Fruit fly (Drosophila melanogaster) whole organism, embryonic: Measurements from ENCODE around the gene Sec8.
A peak's percentile ranks its signal among the peaks of the same experiment; 100 is the strongest.

Source experiments
- CG10366 ChIP-seq: fragments of 200-800 bp; sonication (Bioruptor generic); IDR thresholded peaks from 2 replicates; pipeline ENCODE4 v1.3.6; 2022; ENCODE audit warnings: missing biosample characterization, missing genetic modification characterization
- CG10565 ChIP-seq: fragments of 200-800 bp; sonication (Bioruptor generic); optimal IDR thresholded peaks from 3 replicates; lab custom pipeline; 2016; ENCODE audit warnings: missing biosample characterization, mild to moderate bottlenecking, missing genetic modification characterization
- CG10979 ChIP-seq: fragments of 200-800 bp; sonication (Bioruptor generic); optimal IDR thresholded peaks from 2 replicates; lab custom pipeline; 2018; ENCODE audit warnings: missing biosample characterization, mild to moderate bottlenecking, missing genetic modification characterization, moderate library complexity
- CG11247 ChIP-seq: fragments of 200-800 bp; sonication (Bioruptor generic); IDR thresholded peaks from 2 replicates; pipeline ENCODE4 v1.3.6; 2022; ENCODE audit warnings: missing biosample characterization, missing genetic modification characterization
- CG12104 ChIP-seq: fragments of 200-800 bp; sonication (Bioruptor generic); optimal IDR thresholded peaks from 3 replicates; lab custom pipeline; 2016; ENCODE audit warnings: missing biosample characterization, missing genetic modification characterization
- CG12219 ChIP-seq: fragments of 200-800 bp; sonication (Bioruptor generic); optimal IDR thresholded peaks from 3 replicates; lab custom pipeline; 2018; ENCODE audit warnings: missing biosample characterization, mild to moderate bottlenecking, missing genetic modification characterization
- CG12744 ChIP-seq: fragments of 200-800 bp; sonication (Bioruptor generic); optimal IDR thresholded peaks from 2 replicates; lab custom pipeline; 2016; ENCODE audit warnings: missing biosample characterization, missing genetic modification characterization
- CG13287 ChIP-seq: fragments of 200-800 bp; sonication (Bioruptor generic); IDR thresholded peaks from 2 replicates; pipeline ENCODE4 v1.3.6; 2022; ENCODE audit warnings: missing biosample characterization, missing genetic modification characterization; ENCODE audit not compliant: partially characterized antibody
- CG14441 ChIP-seq: fragments of 200-800 bp; sonication (Bioruptor generic); IDR thresholded peaks from 2 replicates; pipeline ENCODE4 v1.3.6; 2022; ENCODE audit warnings: missing biosample characterization, missing genetic modification characterization
- CG14860 ChIP-seq: fragments of 200-800 bp; sonication (Bioruptor generic); IDR thresholded peaks from 3 replicates; pipeline ENCODE4 v1.3.6; 2022; ENCODE audit warnings: missing biosample characterization, missing genetic modification characterization; ENCODE audit not compliant: partially characterized antibody
- CG17612 ChIP-seq: fragments of 200-800 bp; sonication (Bioruptor generic); IDR thresholded peaks from 2 replicates; pipeline ENCODE4 v1.3.6; 2022; ENCODE audit warnings: missing biosample characterization, missing genetic modification characterization
- CG1792 ChIP-seq: fragments of 200-800 bp; sonication (Bioruptor generic); optimal IDR thresholded peaks from 2 replicates; lab custom pipeline; 2016; ENCODE audit warnings: missing biosample characterization, missing genetic modification characterization
- CG18011 ChIP-seq: fragments of 200-800 bp; sonication (Bioruptor generic); optimal IDR thresholded peaks from 2 replicates; lab custom pipeline; 2017; ENCODE audit warnings: missing biosample characterization, missing genetic modification characterization, mild to moderate bottlenecking, moderate library complexity, missing genotype
- CG2712 ChIP-seq: fragments of 200-800 bp; optimal IDR thresholded peaks from 3 replicates; lab custom pipeline; 2019; ENCODE audit warnings: missing biosample characterization, mild to moderate bottlenecking, missing genetic modification characterization, moderate library complexity
- CG30020 ChIP-seq: fragments of 200-800 bp; optimal IDR thresholded peaks from 2 replicates; lab custom pipeline; 2019; ENCODE audit warnings: missing biosample characterization, mild to moderate bottlenecking, missing genetic modification characterization, moderate library complexity
- CG32772 ChIP-seq: fragments of 200-800 bp; sonication (Bioruptor generic); IDR thresholded peaks from 2 replicates; pipeline ENCODE4 v1.3.6; 2022; ENCODE audit warnings: missing biosample characterization, missing genetic modification characterization
- CG4854 ChIP-seq: fragments of 200-800 bp; sonication (Bioruptor generic); optimal IDR thresholded peaks from 2 replicates; lab custom pipeline; 2016; ENCODE audit warnings: missing biosample characterization, missing genetic modification characterization, inconsistent platforms
- CG7556 ChIP-seq: fragments of 200-800 bp; sonication (Bioruptor generic); optimal IDR thresholded peaks from 2 replicates; lab custom pipeline; 2017; ENCODE audit warnings: missing biosample characterization, mild to moderate bottlenecking, missing genetic modification characterization
- CG7745 ChIP-seq: fragments of 200-800 bp; sonication (Bioruptor generic); optimal IDR thresholded peaks from 2 replicates; lab custom pipeline; 2018; ENCODE audit warnings: missing biosample characterization, mild to moderate bottlenecking, missing genetic modification characterization, moderate library complexity
- CG7928 ChIP-seq: fragments of 200-800 bp; sonication (Bioruptor generic); optimal IDR thresholded peaks from 2 replicates; lab custom pipeline; 2017; ENCODE audit warnings: missing biosample characterization, mild to moderate bottlenecking, missing genetic modification characterization
- CG9609 ChIP-seq: fragments of 200-800 bp; sonication (Bioruptor generic); optimal IDR thresholded peaks from 3 replicates; lab custom pipeline; 2016; ENCODE audit warnings: missing biosample characterization, missing genetic modification characterization
- CoRest ChIP-seq: fragments of 200-800 bp; sonication (Bioruptor generic); optimal IDR thresholded peaks from 3 replicates; lab custom pipeline; 2018; ENCODE audit warnings: missing biosample characterization, mild to moderate bottlenecking, missing genetic modification characterization, moderate library complexity
- D19A ChIP-seq: fragments of 200-800 bp; optimal IDR thresholded peaks from 3 replicates; lab custom pipeline; 2019; ENCODE audit warnings: missing biosample characterization, mild to moderate bottlenecking, missing genetic modification characterization, moderate library complexity
- D19B ChIP-seq: fragments of 200-800 bp; sonication (Bioruptor generic); optimal IDR thresholded peaks from 2 replicates; lab custom pipeline; 2017; ENCODE audit warnings: missing biosample characterization, mild to moderate bottlenecking, missing genetic modification characterization
- Drgx ChIP-seq: fragments of 200-800 bp; sonication (Bioruptor generic); IDR thresholded peaks from 2 replicates; pipeline ENCODE4 v1.3.6; 2022; ENCODE audit warnings: missing biosample characterization, missing genetic modification characterization
- E2f2 ChIP-seq: fragments of 200-800 bp; sonication (Bioruptor generic); IDR thresholded peaks from 2 replicates; pipeline ENCODE4 v1.3.6; 2022; ENCODE audit warnings: missing biosample characterization, missing genetic modification characterization
- Hr39 ChIP-seq: fragments of >200 bp; optimal IDR thresholded peaks from 2 replicates; lab custom pipeline; 2017
- Hr78 ChIP-seq, 2 experiments: fragments of 200-800 bp in 1 of 2; fragments of >200 bp in 1 of 2; sonication (Bioruptor generic) in 1 of 2; optimal IDR thresholded peaks; 2 replicates each; lab custom pipeline; 2017 to 2019; ENCODE audit warnings: missing biosample characterization in 2 of 2, missing genetic modification characterization in 2 of 2, mild to moderate bottlenecking in 1 of 2, moderate library complexity in 1 of 2
- NC2α ChIP-seq: fragments of 200-800 bp; sonication (Bioruptor generic); optimal IDR thresholded peaks from 2 replicates; lab custom pipeline; 2016; ENCODE audit warnings: missing biosample characterization, missing genetic modification characterization
- Nf-YA ChIP-seq: fragments of 200-800 bp; sonication (Bioruptor generic); IDR thresholded peaks from 2 replicates; pipeline ENCODE4 v1.3.6; 2022; ENCODE audit warnings: missing biosample characterization, missing genetic modification characterization
- Side ChIP-seq: fragments of 200-800 bp; sonication (Bioruptor generic); optimal IDR thresholded peaks from 2 replicates; lab custom pipeline; 2016; ENCODE audit warnings: missing biosample characterization, missing genetic modification characterization
- Sox102F ChIP-seq: fragments of 200-800 bp; sonication (Bioruptor generic); optimal IDR thresholded peaks from 2 replicates; lab custom pipeline; 2018; ENCODE audit warnings: missing biosample characterization, mild to moderate bottlenecking, missing genetic modification characterization, moderate library complexity
- aop ChIP-seq: fragments of 200-800 bp; sonication (Bioruptor generic); IDR thresholded peaks from 2 replicates; pipeline ENCODE4 v1.3.6; 2022; ENCODE audit warnings: missing biosample characterization, missing genetic modification characterization
- ara ChIP-seq: fragments of 200-800 bp; sonication (Bioruptor generic); IDR thresholded peaks from 2 replicates; pipeline ENCODE4 v1.3.6; 2022; ENCODE audit warnings: missing biosample characterization, missing genetic modification characterization
- crc ChIP-seq: fragments of 200-800 bp; sonication (Bioruptor generic); optimal IDR thresholded peaks from 2 replicates; lab custom pipeline; 2016; ENCODE audit warnings: missing biosample characterization, missing genetic modification characterization
- cwo ChIP-seq: fragments of 200-800 bp; sonication (Bioruptor generic); optimal IDR thresholded peaks from 3 replicates; lab custom pipeline; 2017; ENCODE audit warnings: missing biosample characterization, missing genetic modification characterization, mild to moderate bottlenecking, moderate library complexity, missing genetic modification reagents
- en ChIP-seq: fragments of 200-800 bp; sonication (Bioruptor generic); optimal IDR thresholded peaks from 2 replicates; lab custom pipeline; 2016; ENCODE audit warnings: missing biosample characterization, missing genetic modification characterization
- eve ChIP-seq, 2 experiments: fragments of >200 bp; optimal IDR thresholded peaks; 2 replicates each; lab custom pipeline; 2017; ENCODE audit warnings: missing biosample characterization in 2 of 2, missing genetic modification characterization in 2 of 2
- gcm2 ChIP-seq: fragments of 200-800 bp; sonication (Bioruptor generic); optimal IDR thresholded peaks from 2 replicates; lab custom pipeline; 2016; ENCODE audit warnings: missing biosample characterization, missing genetic modification characterization
- hth ChIP-seq: fragments of >200 bp; optimal IDR thresholded peaks from 2 replicates; lab custom pipeline; 2017; ENCODE audit warnings: inconsistent platforms
- jigr1 ChIP-seq: fragments of 200-800 bp; sonication (Bioruptor generic); IDR thresholded peaks from 3 replicates; pipeline ENCODE4 v1.3.6; 2022; ENCODE audit warnings: missing biosample characterization, missing genetic modification characterization
- jing ChIP-seq: fragments of 200-800 bp; sonication (Bioruptor generic); optimal IDR thresholded peaks from 2 replicates; lab custom pipeline; 2018; ENCODE audit warnings: missing biosample characterization, mild to moderate bottlenecking, missing genetic modification characterization
- ken ChIP-seq: fragments of 200-800 bp; sonication (Bioruptor generic); IDR thresholded peaks from 3 replicates; pipeline ENCODE4 v1.3.6; 2022; ENCODE audit warnings: missing biosample characterization, missing genetic modification characterization
- nmo ChIP-seq: fragments of 200-800 bp; sonication (Bioruptor generic); optimal IDR thresholded peaks from 2 replicates; lab custom pipeline; 2018; ENCODE audit warnings: missing biosample characterization, mild to moderate bottlenecking, missing genetic modification characterization, moderate library complexity
- peb ChIP-seq: fragments of 200-800 bp; sonication (Bioruptor generic); IDR thresholded peaks from 2 replicates; pipeline ENCODE4 v1.3.6; 2022; ENCODE audit warnings: missing biosample characterization, missing genetic modification characterization
- pho ChIP-seq: fragments of 200-800 bp; sonication (Bioruptor generic); optimal IDR thresholded peaks from 2 replicates; lab custom pipeline; 2016; ENCODE audit warnings: missing biosample characterization, missing genetic modification characterization
- rib ChIP-seq: fragments of 200-800 bp; sonication (Bioruptor generic); IDR thresholded peaks from 2 replicates; pipeline ENCODE4 v1.3.6; 2022; ENCODE audit warnings: missing biosample characterization, missing genetic modification characterization
- shn ChIP-seq: fragments of 200-800 bp; sonication (Bioruptor generic); optimal IDR thresholded peaks from 3 replicates; lab custom pipeline; 2016; ENCODE audit warnings: missing biosample characterization, missing genetic modification characterization
- slou ChIP-seq: fragments of 200-800 bp; sonication (Bioruptor generic); optimal IDR thresholded peaks from 3 replicates; lab custom pipeline; 2016; ENCODE audit warnings: missing biosample characterization, missing genetic modification characterization
- tap ChIP-seq: fragments of 200-800 bp; optimal IDR thresholded peaks from 3 replicates; lab custom pipeline; 2019; ENCODE audit warnings: missing biosample characterization, mild to moderate bottlenecking, missing genetic modification characterization, moderate library complexity
- tll ChIP-seq, 2 experiments: fragments of 200-800 bp in 1 of 2; fragments of >200 bp in 1 of 2; sonication (Bioruptor generic) in 1 of 2; optimal IDR thresholded peaks; 2 replicates each; lab custom pipeline; 2017 to 2019; ENCODE audit warnings: missing biosample characterization in 2 of 2, missing genetic modification characterization in 2 of 2, mild to moderate bottlenecking in 1 of 2, moderate library complexity in 1 of 2
- zf30C ChIP-seq: fragments of 200-800 bp; sonication (Bioruptor generic); optimal IDR thresholded peaks from 3 replicates; lab custom pipeline; 2018; ENCODE audit warnings: missing biosample characterization, mild to moderate bottlenecking, missing genetic modification characterization

The Sec8 gene

dm6 chr3R:5791497-5791896, 32.7 kb upstream of the Sec8 start, which contains the start of gene Hpf1 (continued):
- TF ChIP-seq CG10366 (GFP tag; lab: Robert Waterston, UW) (peak; percentile 97), Nf-YA (peak; percentile 93), peb (GFP tag; lab: Robert Waterston, UW) (peak; percentile 96), Sox102F (GFP tag; lab: Kevin White, UChicago) (peak; percentile 99), CG18011 (GFP tag; lab: Kevin White, UChicago) (peak; percentile 92), Drgx (GFP tag; lab: Robert Waterston, UW) (peak; percentile 98), ken (GFP tag; lab: Robert Waterston, UW) (peak; percentile 97), rib (GFP tag; lab: Robert Waterston, UW) (peak; percentile 97), hth (no peak), CG2712 (tag; lab: Kevin White, UChicago) (peak; percentile 98), CG4854 (GFP tag; lab: Kevin White, UChicago) (peak; percentile 96), CG12744 (peak; percentile 98), CG14441 (GFP tag; lab: Robert Waterston, UW) (peak; percentile 99), CG10565 (peak; percentile 92), D19A (tag; lab: Kevin White, UChicago) (peak; percentile 94), jing (peak; percentile 96), CG30020 (peak; percentile 85), CoRest (tag; lab: Kevin White, UChicago) (peak; percentile 99), NC2α (GFP tag; lab: Kevin White, UChicago) (peak; percentile 96), Hr78 (GFP tag; optimal IDR thresholded peaks at IDR 0.05; lab: Kevin White, UChicago) (no peak), en (GFP tag; lab: Kevin White, UChicago) (peak; percentile 96), aop (GFP tag; lab: Robert Waterston, UW) (peak; percentile 91), CG32772 (GFP tag; lab: Robert Waterston, UW) (peak; percentile 97), tap (tag; lab: Kevin White, UChicago) (peak; percentile 97), crc (GFP tag; lab: Kevin White, UChicago) (peak; percentile 97), CG1792 (GFP tag; lab: Kevin White, UChicago) (peak; percentile 97), cwo (GFP tag; lab: Kevin White, UChicago) (peak; percentile 96), jigr1 (GFP tag; lab: Robert Waterston, UW) (peak; percentile 95), CG12104 (GFP tag; lab: Kevin White, UChicago) (peak; percentile 95), E2f2 (GFP tag; lab: Robert Waterston, UW) (peak; percentile 86), Side (peak; percentile 98), zf30C (peak; percentile 39), gcm2 (GFP tag; lab: Kevin White, UChicago) (peak; percentile 96), shn (GFP tag; lab: Kevin White, UChicago) (peak; percentile 99), nmo (peak; percentile 98), pho (GFP tag; lab: Kevin White, UChicago) (peak; percentile 99), CG14860 (GFP tag; lab: Robert Waterston, UW) (no peak), CG10979 (tag; lab: Kevin White, UChicago) (peak; percentile 98), CG7928 (peak; percentile 80), ara (peak; percentile 96), CG7556 (GFP tag; lab: Kevin White, UChicago) (peak; percentile 97), Hr39 (no peak), tll (GFP tag; optimal IDR thresholded peaks at IDR 0.05; lab: Kevin White, UChicago) (peak; percentile 24 to 91), eve (GFP tag; optimal IDR thresholded peaks at IDR 0.05; lab: Kevin White, UChicago) (no peak), slou (GFP tag; lab: Kevin White, UChicago) (peak; percentile 96), CG13287 (GFP tag; lab: Robert Waterston, UW) (peak; percentile 42; the same call in 1 of the 2 replicates), CG17612 (GFP tag; lab: Robert Waterston, UW) (peak; percentile 95), CG7745 (tag; lab: Kevin White, UChicago) (peak; percentile 58), CG9609 (GFP tag; lab: Kevin White, UChicago) (peak; percentile 99), CG12219 (peak; percentile 98), CG11247 (GFP tag; lab: Robert Waterston, UW) (peak; percentile 97), D19B (GFP tag; lab: Kevin White, UChicago) (peak; percentile 95)
